Worm (Caenorhabditis elegans): ENCODE results near the gene H37A05.2.

DNA sequence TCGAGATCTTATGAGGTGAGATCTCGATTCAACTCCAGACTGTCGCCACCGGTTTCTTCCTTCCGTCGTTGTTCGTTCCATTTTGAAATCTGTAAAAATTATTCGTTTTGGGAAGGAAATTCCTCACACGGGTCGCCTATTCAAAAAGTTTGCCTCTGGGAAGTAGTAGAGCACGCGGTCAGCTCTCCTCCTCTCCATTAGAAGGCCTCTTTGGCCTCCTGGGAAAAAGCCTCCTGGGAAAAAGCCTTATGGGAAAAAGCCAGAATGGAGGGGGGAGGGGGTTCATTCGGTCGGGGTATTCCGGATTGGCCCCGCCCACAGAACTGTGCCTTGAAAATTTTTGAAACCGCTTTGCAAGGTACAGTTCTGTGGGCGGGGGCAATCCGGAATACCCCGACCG is 13.6 kb upstream of the H37A05.2 start:
- no peak for TF ChIP-seq xnd-1 (tag; optimal IDR thresholded peaks at IDR 0.05)
- TF ChIP-seq snpc-4 (GFP tag; optimal IDR thresholded peaks at IDR 0.05), result no peak
- no peak for TF ChIP-seq snpc-4 (tag; optimal IDR thresholded peaks at IDR 0.05)
- TF ChIP-seq ama-1 (optimal IDR thresholded peaks at IDR 0.05), result no peak
- no peak for TF ChIP-seq ama-1 (GFP tag; optimal IDR thresholded peaks at IDR 0.05)
- no peak for TF ChIP-seq dox-1 (GFP tag; IDR thresholded peaks at IDR 0.05)
- TF ChIP-seq Y56A3A.18 (GFP tag; IDR thresholded peaks at IDR 0.05), result no peak
- TF ChIP-seq hmg-20 (GFP tag; IDR thresholded peaks at IDR 0.05), result no peak
- no peak for TF ChIP-seq repo-1 (tag; optimal IDR thresholded peaks at IDR 0.05)
- TF ChIP-seq sea-2 (GFP tag; IDR thresholded peaks at IDR 0.05), result no peak
- TF ChIP-seq unc-62 (GFP tag; optimal IDR thresholded peaks at IDR 0.05), result no peak
- peak; percentile 99 for TF ChIP-seq aptf-2 (GFP tag; conservative IDR thresholded peaks at IDR 0.05)
- TF ChIP-seq D2030.7 (GFP tag; IDR thresholded peaks at IDR 0.05), result no peak
- TF ChIP-seq rpc-1 (optimal IDR thresholded peaks at IDR 0.05), result no peak
- no peak for TF ChIP-seq rpc-1 (tag; optimal IDR thresholded peaks at IDR 0.05)
